Worm (Caenorhabditis elegans): ENCODE data around the gene C44H9.7.

DNA sequence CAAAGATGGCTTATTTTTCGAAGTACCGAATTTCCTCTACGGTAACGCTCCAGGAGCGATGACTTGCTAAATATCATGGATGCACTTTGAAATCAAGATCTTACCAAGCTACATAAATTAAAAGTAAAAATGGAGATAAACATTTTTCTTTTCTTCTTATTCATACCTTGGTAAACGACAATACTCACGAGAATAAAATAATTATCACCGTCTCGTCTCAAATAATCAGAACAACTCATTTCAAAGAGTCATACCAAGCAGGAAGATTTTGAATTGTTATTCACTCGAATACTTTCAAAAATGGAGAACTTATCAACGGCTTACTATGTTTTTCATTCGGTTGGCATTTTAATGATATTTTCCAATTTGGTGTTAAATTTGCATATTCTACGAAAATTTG, 51.4 kb downstream of the C44H9.7 start, which contains the start of gene srbc-45:
- no peak for TF ChIP-seq fkh-10 (GFP tag; optimal IDR thresholded peaks at IDR 0.05)
- TF ChIP-seq unc-86 (tag; optimal IDR thresholded peaks at IDR 0.05): no peak
- TF ChIP-seq sox-4 (tag; optimal IDR thresholded peaks at IDR 0.05): no peak
- TF ChIP-seq ztf-16 (tag; optimal IDR thresholded peaks at IDR 0.05): no peak
- no peak for TF ChIP-seq pag-3 (tag; optimal IDR thresholded peaks at IDR 0.05; ENCODE audit: borderline replicate concordance)
- no peak for TF ChIP-seq ahr-1 (tag; optimal IDR thresholded peaks at IDR 0.05)
- TF ChIP-seq lim-6 (tag; optimal IDR thresholded peaks at IDR 0.05): no peak
- TF ChIP-seq dmd-4 (tag; optimal IDR thresholded peaks at IDR 0.05; ENCODE audit: borderline replicate concordance): no peak
- TF ChIP-seq ceh-19 (GFP tag; optimal IDR thresholded peaks at IDR 0.05): no peak
- no peak for TF ChIP-seq ref-2 (tag; optimal IDR thresholded peaks at IDR 0.05)
- TF ChIP-seq tbx-2 (tag; optimal IDR thresholded peaks at IDR 0.05): no peak
- no peak for TF ChIP-seq mec-3 (tag; optimal IDR thresholded peaks at IDR 0.05; ENCODE audit: borderline replicate concordance)
- TF ChIP-seq F13H6.1 (tag; optimal IDR thresholded peaks at IDR 0.05): no peak
- TF ChIP-seq ets-4 (tag; optimal IDR thresholded peaks at IDR 0.05): no peak
